Worm (Caenorhabditis elegans): Measurements from ENCODE around the gene adk-1.

DNA sequence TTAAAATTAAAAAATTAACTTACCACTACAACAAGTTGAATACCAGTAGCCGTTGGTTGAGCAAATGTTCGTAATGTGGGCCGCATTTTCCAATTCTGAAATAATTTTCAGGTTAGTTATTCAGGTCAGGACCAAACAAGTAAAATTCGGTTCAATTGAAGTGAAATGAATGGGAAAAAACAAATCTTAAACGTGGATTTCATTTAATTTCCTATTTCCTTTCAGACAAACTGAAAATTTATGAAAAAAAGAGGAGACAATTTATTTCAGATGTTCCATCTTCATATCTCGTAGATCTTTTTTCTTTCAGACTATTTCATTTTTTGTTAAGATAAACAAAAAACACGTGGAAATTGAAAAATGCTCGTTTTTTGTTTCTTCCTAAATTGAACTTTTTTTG is 30.7 kb upstream of the adk-1 start, which contains the start of gene C05C12.6:
- no peak for TF ChIP-seq ama-1 (optimal IDR thresholded peaks at IDR 0.05)
- no peak for TF ChIP-seq ama-1 (GFP tag; optimal IDR thresholded peaks at IDR 0.05)
- TF ChIP-seq F49E8.2 (tag; optimal IDR thresholded peaks at IDR 0.05; ENCODE audit: insufficient read depth), result no peak
- TF ChIP-seq Y53G8AR.9 (GFP tag; conservative IDR thresholded peaks at IDR 0.05), result no peak

Data from whole organism, young adult.